Fruit fly (Drosophila melanogaster): ENCODE data around the gene x16.

Gene x16

dm6 chr2L:6956725-6957124 lies 36.7 kb upstream of the x16 start, which contains the start of the genes CG13775 and CG3430 (continued):
- no peak for TF ChIP-seq D19A (tag; optimal IDR thresholded peaks at IDR 0.05)
- no peak for TF ChIP-seq luna (GFP tag; optimal IDR thresholded peaks at IDR 0.05)
- no peak for TF ChIP-seq cwo (GFP tag; optimal IDR thresholded peaks at IDR 0.05)
- TF ChIP-seq E2f2 (GFP tag; IDR thresholded peaks at IDR 0.05): peak; percentile 85
- no peak for TF ChIP-seq nau (GFP tag; optimal IDR thresholded peaks at IDR 0.05)
- peak; percentile 40 for TF ChIP-seq dm (GFP tag; optimal IDR thresholded peaks at IDR 0.05)
- TF ChIP-seq CG11247 (GFP tag; IDR thresholded peaks at IDR 0.05): peak; percentile 19; the same call in 1 of the 2 replicates
- TF ChIP-seq CG12219 (GFP tag; optimal IDR thresholded peaks at IDR 0.05): no peak
- TF ChIP-seq grn (GFP tag; optimal IDR thresholded peaks at IDR 0.05): no peak
- peak; percentile 57 for TF ChIP-seq pho (GFP tag; optimal IDR thresholded peaks at IDR 0.05)
- TF ChIP-seq gem (tag; optimal IDR thresholded peaks at IDR 0.05): no peak
- no peak for TF ChIP-seq Ssrp (tag; optimal IDR thresholded peaks at IDR 0.05)
- peak; percentile 30 for TF ChIP-seq CG7987 (GFP tag; optimal IDR thresholded peaks at IDR 0.05)
- TF ChIP-seq CG17612 (GFP tag; IDR thresholded peaks at IDR 0.05): no peak
- TF ChIP-seq dati (GFP tag; IDR thresholded peaks at IDR 0.05): no peak
- no peak for TF ChIP-seq sc (optimal IDR thresholded peaks at IDR 0.05)
- TF ChIP-seq sc (GFP tag; optimal IDR thresholded peaks at IDR 0.05): no peak
- no peak for TF ChIP-seq ara (GFP tag; IDR thresholded peaks at IDR 0.05)
- TF ChIP-seq gcm (GFP tag; optimal IDR thresholded peaks at IDR 0.05): no peak
- TF ChIP-seq disco-r (GFP tag; optimal IDR thresholded peaks at IDR 0.05): no peak
- TF ChIP-seq CG10274 (GFP tag; optimal IDR thresholded peaks at IDR 0.05): no peak
- TF ChIP-seq CG15696 (tag; optimal IDR thresholded peaks at IDR 0.05): peak; percentile 0
- no peak for TF ChIP-seq nerfin-2 (GFP tag; IDR thresholded peaks at IDR 0.05; ENCODE audit: partially characterized antibody)
- TF ChIP-seq trh (GFP tag; optimal IDR thresholded peaks at IDR 0.05): no peak
- TF ChIP-seq H2.0 (GFP tag; IDR thresholded peaks at IDR 0.05): no peak
- no peak for TF ChIP-seq Rx (GFP tag; IDR thresholded peaks at IDR 0.05)
- TF ChIP-seq CG5180 (GFP tag; optimal IDR thresholded peaks at IDR 0.05): no peak
- no peak for TF ChIP-seq CG15601 (tag; optimal IDR thresholded peaks at IDR 0.05)
- peak; percentile 43 for TF ChIP-seq Sin3A (optimal IDR thresholded peaks at IDR 0.05)
- peak; percentile 54; the same call in 1 of the 2 replicates for TF ChIP-seq bbx (GFP tag; IDR thresholded peaks at IDR 0.05; ENCODE audit: partially characterized antibody)
- peak; percentile 15 for TF ChIP-seq CG9876 (GFP tag; optimal IDR thresholded peaks at IDR 0.05)
- peak; percentile 39 for TF ChIP-seq CG17385 (GFP tag; optimal IDR thresholded peaks at IDR 0.05)
- TF ChIP-seq CG15073 (GFP tag; optimal IDR thresholded peaks at IDR 0.05): no peak
- no peak for TF ChIP-seq dmrt11E (tag; optimal IDR thresholded peaks at IDR 0.05)
- no peak for TF ChIP-seq zf30C (GFP tag; optimal IDR thresholded peaks at IDR 0.05)
- no peak for TF ChIP-seq CG8478 (optimal IDR thresholded peaks at IDR 0.05)
- peak; percentile 28 for TF ChIP-seq pb (GFP tag; optimal IDR thresholded peaks at IDR 0.05)
- TF ChIP-seq CG6654 (GFP tag; optimal IDR thresholded peaks at IDR 0.05): no peak
- peak; percentile 98 for TF ChIP-seq Ets65A (GFP tag)
- peak; percentile 52 for TF ChIP-seq her (GFP tag; optimal IDR thresholded peaks at IDR 0.05)
- peak; percentile 32 for TF ChIP-seq CG3281 (GFP tag; optimal IDR thresholded peaks at IDR 0.05)
- TF ChIP-seq cg (GFP tag; optimal IDR thresholded peaks at IDR 0.05): no peak
- TF ChIP-seq Hr78 (GFP tag; optimal IDR thresholded peaks at IDR 0.05): no peak
- TF ChIP-seq Doc3 (GFP tag; IDR thresholded peaks at IDR 0.05; ENCODE audit: partially characterized antibody): peak; percentile 66
- no peak for TF ChIP-seq BtbVII (GFP tag; optimal IDR thresholded peaks at IDR 0.05)
- no peak for TF ChIP-seq tll (GFP tag; optimal IDR thresholded peaks at IDR 0.05)
- TF ChIP-seq CG5245 (GFP tag; optimal IDR thresholded peaks at IDR 0.05): no peak
- TF ChIP-seq fd64A (GFP tag; optimal IDR thresholded peaks at IDR 0.05): no peak
- TF ChIP-seq Spps (tag; optimal IDR thresholded peaks at IDR 0.05): no peak
- peak; percentile 37 for TF ChIP-seq CG4424 (GFP tag; optimal IDR thresholded peaks at IDR 0.05)
- TF ChIP-seq CG4707 (GFP tag; optimal IDR thresholded peaks at IDR 0.05): no peak
- no peak for TF ChIP-seq CG18619 (GFP tag; optimal IDR thresholded peaks at IDR 0.05)

Data from whole organism, embryonic.